Fruit fly (Drosophila melanogaster): Measurements from ENCODE around the gene beta-Spec.

The beta-Spec gene

dm6 chrX:17682745-17683505, 25.8 kb downstream of the beta-Spec start (continued):
- TF ChIP-seq CG18619 (GFP tag; optimal IDR thresholded peaks at IDR 0.05) (no peak), Hmr (GFP tag; optimal IDR thresholded peaks at IDR 0.05) (peak; percentile 13), BEAF-32 (GFP tag; optimal IDR thresholded peaks at IDR 0.05) (no peak), CG4820 (GFP tag; optimal IDR thresholded peaks at IDR 0.05) (peak; percentile 60), CG15479 (GFP tag; optimal IDR thresholded peaks at IDR 0.05) (no peak), MESR4 (GFP tag; optimal IDR thresholded peaks at IDR 0.05) (no peak), chn (GFP tag; optimal IDR thresholded peaks at IDR 0.05) (peak; percentile 49), Oaz (GFP tag; IDR thresholded peaks at IDR 0.05) (peak; percentile 76), lilli (GFP tag; optimal IDR thresholded peaks at IDR 0.05) (peak; percentile 67), tll (GFP tag; optimal IDR thresholded peaks at IDR 0.05) (no peak), gt (GFP tag; IDR thresholded peaks at IDR 0.05) (peak; percentile 59), Bteb2 (GFP tag; optimal IDR thresholded peaks at IDR 0.05) (no peak), CG17829 (tag; optimal IDR thresholded peaks at IDR 0.05) (peak; percentile 55), Aef1 (GFP tag; IDR thresholded peaks at IDR 0.05) (peak; percentile 86), onecut (GFP tag; IDR thresholded peaks at IDR 0.05) (peak; percentile 61), sr (GFP tag; IDR thresholded peaks at IDR 0.05) (0 out of 3 replicates have a peak, but pooled peaks have one; percentile 42), B-H1 (GFP tag; IDR thresholded peaks at IDR 0.05) (peak; percentile 72), CG5245 (GFP tag; optimal IDR thresholded peaks at IDR 0.05) (peak; percentile 30), CG11695 (GFP tag; IDR thresholded peaks at IDR 0.05) (peak; percentile 72), CG9876 (GFP tag; optimal IDR thresholded peaks at IDR 0.05) (no peak), H15 (GFP tag; IDR thresholded peaks at IDR 0.05) (peak; percentile 85), mirr (GFP tag; optimal IDR thresholded peaks at IDR 0.05) (no peak), CG6813 (GFP tag; optimal IDR thresholded peaks at IDR 0.05) (peak; percentile 55), seq (GFP tag; IDR thresholded peaks at IDR 0.05) (peak; percentile 62; the same call in 1 of the 2 replicates), ci (GFP tag; IDR thresholded peaks at IDR 0.05) (peak; percentile 91), CG1024 (GFP tag; IDR thresholded peaks at IDR 0.05) (peak; percentile 77), nmo (GFP tag; optimal IDR thresholded peaks at IDR 0.05) (peak; percentile 74), Hand (GFP tag; optimal IDR thresholded peaks at IDR 0.05) (no peak), CG8281 (tag; optimal IDR thresholded peaks at IDR 0.05) (no peak), Drgx (GFP tag; IDR thresholded peaks at IDR 0.05) (peak; percentile 96), NC2α (GFP tag; optimal IDR thresholded peaks at IDR 0.05) (no peak), CG16813 (GFP tag; IDR thresholded peaks at IDR 0.05; ENCODE audit: partially characterized antibody) (no peak), repo (GFP tag; optimal IDR thresholded peaks at IDR 0.05) (no peak), Eip74EF (GFP tag; optimal IDR thresholded peaks at IDR 0.05) (peak in 1 of 2 experiments; percentile 45), scrt (GFP tag; optimal IDR thresholded peaks at IDR 0.05) (no peak), zen (tag; optimal IDR thresholded peaks at IDR 0.05) (no peak), HLH4C (GFP tag; IDR thresholded peaks at IDR 0.05; ENCODE audit: partially characterized antibody) (peak; percentile 33; the same call in 2 of the 3 replicates), CG30403 (GFP tag; optimal IDR thresholded peaks at IDR 0.05) (peak; percentile 74), jumu (GFP tag; optimal IDR thresholded peaks at IDR 0.05) (no peak), Mrtf (GFP tag; IDR thresholded peaks at IDR 0.05) (peak; percentile 81), CG14860 (GFP tag; IDR thresholded peaks at IDR 0.05; ENCODE audit: partially characterized antibody) (no peak), CG14050 (GFP tag; IDR thresholded peaks at IDR 0.05) (no peak), dan (GFP tag; IDR thresholded peaks at IDR 0.05) (no peak), Poxn (GFP tag; IDR thresholded peaks at IDR 0.05) (no peak), CG4707 (GFP tag; optimal IDR thresholded peaks at IDR 0.05) (peak; percentile 26), ash1 (GFP tag; optimal IDR thresholded peaks at IDR 0.05) (no peak), Abd-B (GFP tag; optimal IDR thresholded peaks at IDR 0.05) (no peak), CG7357 (GFP tag; IDR thresholded peaks at IDR 0.05) (no peak; the same call in 2 of the 3 replicates), Hsf (GFP tag; optimal IDR thresholded peaks at IDR 0.05) (peak; percentile 62)
